Fruit fly (Drosophila melanogaster): ENCODE results near the gene CG3699.

The CG3699 gene

DNA sequence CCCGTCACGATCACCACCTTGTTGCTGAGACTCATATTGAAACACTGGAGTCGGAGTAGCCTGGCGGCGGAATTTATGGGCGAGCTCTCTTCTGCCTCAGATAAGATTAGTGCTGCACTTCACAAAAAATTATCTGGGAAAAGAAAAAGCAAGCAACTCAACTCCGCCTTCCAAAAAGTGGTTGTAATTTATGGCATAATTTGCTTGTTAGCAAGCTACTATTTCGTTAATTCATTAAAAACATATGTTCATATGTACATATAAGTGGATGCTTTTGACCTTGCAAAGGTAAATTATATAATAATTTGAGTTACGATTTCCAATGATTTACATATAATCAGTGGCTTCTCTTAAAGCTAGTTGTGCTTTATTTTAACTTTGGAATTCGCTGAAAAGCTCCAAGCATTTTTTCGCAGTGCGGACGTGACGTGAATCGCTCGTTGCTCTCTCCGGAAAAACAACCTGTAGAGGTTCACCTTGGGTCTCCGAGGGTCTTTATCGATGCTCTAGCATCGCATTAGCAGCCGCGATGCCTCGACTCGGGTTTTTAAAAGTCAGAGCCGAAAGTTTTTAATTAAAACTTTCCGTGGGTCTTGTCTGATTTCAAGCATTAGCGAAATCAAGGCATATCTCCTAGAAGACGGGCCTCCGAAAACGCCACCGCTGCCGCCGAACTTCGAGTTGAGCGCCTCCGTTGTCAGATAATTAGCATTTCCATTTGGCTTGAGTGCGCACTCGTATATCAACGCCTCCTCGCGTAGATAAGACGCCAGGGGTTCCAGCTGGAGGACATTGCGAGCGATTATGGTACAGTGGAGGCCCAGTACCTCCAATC is at the start of gene CG3699:
Gene CG3699 (minus strand): TSS at position 51 of the 835 bp plus-strand sequence.
- TF ChIP-seq Mad (GFP tag; optimal IDR thresholded peaks at IDR 0.05) (peak; percentile 24), lilli (GFP tag; optimal IDR thresholded peaks at IDR 0.05) (peak; percentile 66), Ets65A (GFP tag) (peak; percentile 86), Oli (tag; optimal IDR thresholded peaks at IDR 0.05) (peak; percentile 55), CG10979 (tag; optimal IDR thresholded peaks at IDR 0.05) (peak; percentile 2), CG17361 (GFP tag; IDR thresholded peaks at IDR 0.05) (peak; percentile 51; the same call in 2 of the 3 replicates), Deaf1 (tag; optimal IDR thresholded peaks at IDR 0.05) (peak; percentile 51), CG10274 (GFP tag; optimal IDR thresholded peaks at IDR 0.05) (peak; percentile 6), CG4854 (GFP tag; optimal IDR thresholded peaks at IDR 0.05) (peak; percentile 2), CoRest (tag; optimal IDR thresholded peaks at IDR 0.05) (peak; percentile 69), BtbVII (GFP tag; optimal IDR thresholded peaks at IDR 0.05) (peak; percentile 56), ham (GFP tag; IDR thresholded peaks at IDR 0.05) (0 out of 2 replicates have a peak, but pooled peaks have one; percentile 31), CG9817 (tag; optimal IDR thresholded peaks at IDR 0.05) (peak; percentile 35), mld (GFP tag; IDR thresholded peaks at IDR 0.05; ENCODE audit: partially characterized antibody) (no peak), CG2120 (GFP tag; optimal IDR thresholded peaks at IDR 0.05) (peak; percentile 75), chm (GFP tag; IDR thresholded peaks at IDR 0.05) (no peak), nau (GFP tag; optimal IDR thresholded peaks at IDR 0.05) (peak; percentile 2), CG12659 (GFP tag; optimal IDR thresholded peaks at IDR 0.05) (peak; percentile 53), CG4328 (GFP tag; optimal IDR thresholded peaks at IDR 0.05) (peak; percentile 16), CG11695 (GFP tag; IDR thresholded peaks at IDR 0.05) (peak; percentile 44; the same call in 1 of the 3 replicates), hth (optimal IDR thresholded peaks at IDR 0.05) (no peak), mam (GFP tag; optimal IDR thresholded peaks at IDR 0.05) (peak; percentile 35), CG32532 (GFP tag; IDR thresholded peaks at IDR 0.05) (peak; percentile 42; the same call in 1 of the 2 replicates), luna (GFP tag; optimal IDR thresholded peaks at IDR 0.05) (no peak), CG34376 (GFP tag; optimal IDR thresholded peaks at IDR 0.05) (peak; percentile 29), Hr3 (GFP tag; optimal IDR thresholded peaks at IDR 0.05) (peak; percentile 28), CG12155 (GFP tag; optimal IDR thresholded peaks at IDR 0.05) (peak; percentile 35), grau (tag; optimal IDR thresholded peaks at IDR 0.05) (peak; percentile 67), CG2678 (tag; optimal IDR thresholded peaks at IDR 0.05) (peak; percentile 77), Fer1 (GFP tag; optimal IDR thresholded peaks at IDR 0.05) (peak; percentile 52), CG9876 (GFP tag; optimal IDR thresholded peaks at IDR 0.05) (no peak), zf30C (GFP tag; optimal IDR thresholded peaks at IDR 0.05) (peak; percentile 41), CG13296 (GFP tag; optimal IDR thresholded peaks at IDR 0.05) (peak; percentile 62), CG17612 (GFP tag; IDR thresholded peaks at IDR 0.05) (no peak), Med (GFP tag) (peak; percentile 68), CG6854 (GFP tag; optimal IDR thresholded peaks at IDR 0.05) (peak; percentile 46), Xbp1 (GFP tag; optimal IDR thresholded peaks at IDR 0.05) (peak; percentile 39), rib (GFP tag; IDR thresholded peaks at IDR 0.05) (0 out of 2 replicates have a peak, but pooled peaks have one; percentile 25), CG13424 (tag; optimal IDR thresholded peaks at IDR 0.05) (peak; percentile 58), sd (tag; optimal IDR thresholded peaks at IDR 0.05) (peak; percentile 73), NFAT (GFP tag; IDR thresholded peaks at IDR 0.05) (no peak), CG8924 (tag; optimal IDR thresholded peaks at IDR 0.05) (peak; percentile 51), HmgZ (tag; optimal IDR thresholded peaks at IDR 0.05) (peak; percentile 1), CG7556 (GFP tag; optimal IDR thresholded peaks at IDR 0.05) (peak; percentile 43), phol (tag; optimal IDR thresholded peaks at IDR 0.05) (peak; percentile 14), exex (tag; optimal IDR thresholded peaks at IDR 0.05) (peak; percentile 73), CG9215 (GFP tag; IDR thresholded peaks at IDR 0.05) (peak; percentile 26; the same call in 1 of the 2 replicates), CG8388 (GFP tag; optimal IDR thresholded peaks at IDR 0.05) (no peak), tgo (GFP tag; IDR thresholded peaks at IDR 0.05) (0 out of 3 replicates have a peak, but pooled peaks have one; percentile 21)

Data from whole organism, embryonic.